Fruit fly (Drosophila melanogaster) whole organism, embryonic: ENCODE results near the gene tj.

Experiments used
- BEAF-32 ChIP-seq: fragments of 200-800 bp; sonication (Bioruptor generic); optimal IDR thresholded peaks from 3 replicates; lab custom pipeline; 2017; ENCODE audit warnings: missing biosample characterization, missing genetic modification characterization, mild to moderate bottlenecking, moderate library complexity, missing genetic modification reagents
- CG11456 ChIP-seq: fragments of 200-800 bp; sonication (Bioruptor generic); IDR thresholded peaks from 3 replicates; pipeline ENCODE4 v1.3.6; 2022; ENCODE audit warnings: missing biosample characterization, missing genetic modification characterization
- CG12219 ChIP-seq: fragments of 200-800 bp; sonication (Bioruptor generic); optimal IDR thresholded peaks from 3 replicates; lab custom pipeline; 2018; ENCODE audit warnings: missing biosample characterization, mild to moderate bottlenecking, missing genetic modification characterization
- CG12744 ChIP-seq: fragments of 200-800 bp; sonication (Bioruptor generic); optimal IDR thresholded peaks from 2 replicates; lab custom pipeline; 2016; ENCODE audit warnings: missing biosample characterization, missing genetic modification characterization
- CG12942 ChIP-seq: fragments of 200-800 bp; sonication (Bioruptor generic); optimal IDR thresholded peaks from 3 replicates; lab custom pipeline; 2016; ENCODE audit warnings: missing biosample characterization, missing genetic modification characterization
- CG13123 ChIP-seq: fragments of 200-800 bp; sonication (Bioruptor generic); optimal IDR thresholded peaks from 2 replicates; lab custom pipeline; 2016; ENCODE audit warnings: missing biosample characterization, missing genetic modification characterization
- CG13424 ChIP-seq: fragments of 200-800 bp; sonication (Bioruptor generic); optimal IDR thresholded peaks from 2 replicates; lab custom pipeline; 2019; ENCODE audit warnings: missing biosample characterization, mild to moderate bottlenecking, missing genetic modification characterization, moderate library complexity
- CG14667 ChIP-seq: fragments of 200-800 bp; sonication (Bioruptor generic); IDR thresholded peaks from 2 replicates; pipeline ENCODE4 v1.3.6; 2022; ENCODE audit warnings: missing biosample characterization, missing genetic modification characterization
- CG15479 ChIP-seq: fragments of 200-800 bp; sonication (Bioruptor generic); optimal IDR thresholded peaks from 3 replicates; lab custom pipeline; 2019; ENCODE audit warnings: missing biosample characterization, mild to moderate bottlenecking, missing genetic modification characterization, moderate library complexity
- CG16779 ChIP-seq: fragments of 200-800 bp; sonication (Bioruptor generic); IDR thresholded peaks from 2 replicates; pipeline ENCODE4 v1.3.6; 2022; ENCODE audit warnings: missing biosample characterization, missing genetic modification characterization
- CG16813 ChIP-seq: fragments of 200-800 bp; sonication (Bioruptor generic); IDR thresholded peaks from 3 replicates; pipeline ENCODE4 v1.3.6; 2022; ENCODE audit warnings: missing biosample characterization, missing genetic modification characterization; ENCODE audit not compliant: partially characterized antibody
- CG17361 ChIP-seq: fragments of 200-800 bp; sonication (Bioruptor generic); IDR thresholded peaks from 3 replicates; pipeline ENCODE4 v1.3.6; 2022; ENCODE audit warnings: missing biosample characterization, missing genetic modification characterization
- CG33557 ChIP-seq: fragments of 200-800 bp; sonication (Bioruptor generic); optimal IDR thresholded peaks from 2 replicates; lab custom pipeline; 2019; ENCODE audit warnings: missing biosample characterization, mild to moderate bottlenecking, missing genetic modification characterization, moderate library complexity
- CG3407 ChIP-seq: fragments of 200-800 bp; sonication (Bioruptor generic); optimal IDR thresholded peaks from 2 replicates; lab custom pipeline; 2018; ENCODE audit warnings: missing biosample characterization, mild to moderate bottlenecking, missing genetic modification characterization
- CG4282 ChIP-seq: fragments of 200-800 bp; sonication (Bioruptor generic); optimal IDR thresholded peaks from 2 replicates; lab custom pipeline; 2016; ENCODE audit warnings: missing biosample characterization, missing genetic modification characterization
- CG5953 ChIP-seq: fragments of 200-800 bp; sonication (Bioruptor generic); IDR thresholded peaks from 2 replicates; pipeline ENCODE4 v1.3.6; 2022; ENCODE audit warnings: missing biosample characterization, missing genetic modification characterization
- CG6683 ChIP-seq: fragments of 200-800 bp; sonication (Bioruptor generic); optimal IDR thresholded peaks from 2 replicates; lab custom pipeline; 2017; ENCODE audit warnings: missing biosample characterization, mild to moderate bottlenecking, missing genetic modification characterization, missing genetic modification reagents
- CG6689 ChIP-seq: fragments of 200-800 bp; sonication (Bioruptor generic); IDR thresholded peaks from 2 replicates; pipeline ENCODE4 v1.3.6; 2022; ENCODE audit warnings: missing biosample characterization, missing genetic modification characterization
- CG6854 ChIP-seq: fragments of 200-800 bp; sonication (Bioruptor generic); optimal IDR thresholded peaks from 3 replicates; lab custom pipeline; 2017; ENCODE audit warnings: missing biosample characterization, mild to moderate bottlenecking, missing genetic modification characterization
- Deaf1 ChIP-seq: fragments of 200-800 bp; optimal IDR thresholded peaks from 3 replicates; lab custom pipeline; 2019; ENCODE audit warnings: missing biosample characterization, mild to moderate bottlenecking, missing genetic modification characterization, moderate library complexity
- Dip2 ChIP-seq: fragments of 200-800 bp; sonication (Bioruptor generic); IDR thresholded peaks from 2 replicates; pipeline ENCODE4 v1.3.6; 2022; ENCODE audit warnings: missing biosample characterization, missing genetic modification characterization
- Ets65A ChIP-seq: fragments of 200-800 bp; sonication (Bioruptor generic); peaks from one replicate; lab custom pipeline; 2016; ENCODE audit warnings: missing biosample characterization, missing genetic modification characterization
- HmgZ ChIP-seq: fragments of 200-800 bp; sonication (Bioruptor generic); optimal IDR thresholded peaks from 2 replicates; lab custom pipeline; 2018; ENCODE audit warnings: missing biosample characterization, mild to moderate bottlenecking, missing genetic modification characterization
- MTF-1 ChIP-seq: fragments of 200-800 bp; sonication (Bioruptor generic); optimal IDR thresholded peaks from 2 replicates; lab custom pipeline; 2018; ENCODE audit warnings: missing biosample characterization, mild to moderate bottlenecking, missing genetic modification characterization, borderline replicate concordance
- Mad ChIP-seq: fragments of 200-800 bp; sonication (Bioruptor generic); optimal IDR thresholded peaks from 2 replicates; lab custom pipeline; 2016; ENCODE audit warnings: missing biosample characterization, missing genetic modification characterization
- Nf-YB ChIP-seq: fragments of 200-800 bp; sonication (Bioruptor generic); optimal IDR thresholded peaks from 3 replicates; lab custom pipeline; 2019; ENCODE audit warnings: missing biosample characterization, mild to moderate bottlenecking, missing genetic modification characterization, moderate library complexity
- Oaz ChIP-seq: fragments of 200-800 bp; sonication (Bioruptor generic); IDR thresholded peaks from 2 replicates; pipeline ENCODE4 v1.3.6; 2022; ENCODE audit warnings: missing biosample characterization, missing genetic modification characterization
- Oli ChIP-seq: fragments of 200-800 bp; sonication (Bioruptor generic); optimal IDR thresholded peaks from 2 replicates; lab custom pipeline; 2018; ENCODE audit warnings: missing biosample characterization, mild to moderate bottlenecking, missing genetic modification characterization, moderate library complexity
- Ptx1 ChIP-seq: fragments of 200-800 bp; sonication (Bioruptor generic); IDR thresholded peaks from 2 replicates; pipeline ENCODE4 v1.3.6; 2022; ENCODE audit warnings: missing biosample characterization, missing genetic modification characterization
- Rfx ChIP-seq: fragments of 200-800 bp; sonication (Bioruptor generic); IDR thresholded peaks from 2 replicates; pipeline ENCODE4 v1.3.6; 2022; ENCODE audit warnings: missing biosample characterization, missing genetic modification characterization
- Stat92E ChIP-seq, 3 experiments: fragments of >200 bp in 2 of 3; fragments of 200-800 bp in 1 of 3; sonication (Bioruptor generic) in 1 of 3; optimal IDR thresholded peaks; 2 replicates each; lab custom pipeline; 2017 to 2019; ENCODE audit warnings: missing biosample characterization in 3 of 3, missing genetic modification characterization in 3 of 3, mild to moderate bottlenecking in 1 of 3, moderate library complexity in 1 of 3
- Vsx1 ChIP-seq: fragments of 200-800 bp; sonication (Bioruptor generic); optimal IDR thresholded peaks from 2 replicates; lab custom pipeline; 2017; ENCODE audit warnings: missing biosample characterization, mild to moderate bottlenecking, missing genetic modification characterization, missing genetic modification reagents
- abd-A ChIP-seq: fragments of 200-800 bp; sonication (Bioruptor generic); optimal IDR thresholded peaks from 3 replicates; lab custom pipeline; 2019; ENCODE audit warnings: missing biosample characterization, mild to moderate bottlenecking, missing genetic modification characterization, moderate library complexity
- caup ChIP-seq: fragments of 200-800 bp; sonication (Bioruptor generic); optimal IDR thresholded peaks from 3 replicates; lab custom pipeline; 2017; ENCODE audit warnings: missing biosample characterization, mild to moderate bottlenecking, missing genetic modification characterization, moderate library complexity; ENCODE audit not compliant: severe bottlenecking
- chif ChIP-seq, 2 experiments: fragments of 200-800 bp; sonication (Bioruptor generic); optimal IDR thresholded peaks; 3 replicates each; lab custom pipeline; 2016; ENCODE audit warnings: missing biosample characterization in 2 of 2, missing genetic modification characterization in 2 of 2
- da ChIP-seq: fragments of 200-800 bp; sonication (Bioruptor generic); optimal IDR thresholded peaks from 2 replicates; lab custom pipeline; 2016; ENCODE audit warnings: missing biosample characterization, missing genetic modification characterization
- disco-r ChIP-seq: fragments of 200-800 bp; sonication (Bioruptor generic); optimal IDR thresholded peaks from 2 replicates; lab custom pipeline; 2016; ENCODE audit warnings: missing biosample characterization, missing genetic modification characterization
- fru ChIP-seq: fragments of >200 bp; optimal IDR thresholded peaks from 2 replicates; lab custom pipeline; 2017
- gce ChIP-seq: fragments of 200-800 bp; sonication (Bioruptor generic); IDR thresholded peaks from 3 replicates; pipeline ENCODE4 v1.3.6; 2022; ENCODE audit warnings: missing biosample characterization, missing genetic modification characterization
- gcm ChIP-seq: fragments of 200-800 bp; sonication (Bioruptor generic); optimal IDR thresholded peaks from 2 replicates; lab custom pipeline; 2019; ENCODE audit warnings: missing biosample characterization, mild to moderate bottlenecking, missing genetic modification characterization, moderate library complexity
- gcm2 ChIP-seq: fragments of 200-800 bp; sonication (Bioruptor generic); optimal IDR thresholded peaks from 2 replicates; lab custom pipeline; 2016; ENCODE audit warnings: missing biosample characterization, missing genetic modification characterization
- grn ChIP-seq: fragments of 200-800 bp; sonication (Bioruptor generic); optimal IDR thresholded peaks from 3 replicates; lab custom pipeline; 2017; ENCODE audit warnings: missing biosample characterization, missing genetic modification characterization
- insv ChIP-seq, 2 experiments: fragments of 200-800 bp; sonication (Bioruptor generic); optimal IDR thresholded peaks; 3 replicates each; lab custom pipeline; 2016 to 2018; ENCODE audit warnings: missing biosample characterization in 2 of 2, missing genetic modification characterization in 2 of 2
- ranshi ChIP-seq: fragments of 200-800 bp; sonication (Bioruptor generic); IDR thresholded peaks from 2 replicates; pipeline ENCODE4 v1.3.6; 2022; ENCODE audit warnings: missing biosample characterization, missing genetic modification characterization
- sc ChIP-seq, 3 experiments: fragments of >200 bp in 2 of 3; fragments of 200-800 bp in 1 of 3; sonication (Bioruptor generic) in 1 of 3; optimal IDR thresholded peaks; 2 replicates in 2 of 3; 3 replicates in 1 of 3; lab custom pipeline; 2017; ENCODE audit warnings: mild to moderate bottlenecking in 1 of 3, missing biosample characterization in 1 of 3, missing genetic modification characterization in 1 of 3, missing genetic modification reagents in 1 of 3
- sens-2 ChIP-seq: fragments of 200-800 bp; sonication (Bioruptor generic); IDR thresholded peaks from 2 replicates; pipeline ENCODE4 v1.3.6; 2022; ENCODE audit warnings: missing biosample characterization, missing genetic modification characterization
- sr ChIP-seq: fragments of 200-800 bp; sonication (Bioruptor generic); IDR thresholded peaks from 3 replicates; pipeline ENCODE4 v1.3.6; 2022; ENCODE audit warnings: missing biosample characterization, missing genetic modification characterization
- ssp ChIP-seq: fragments of 200-800 bp; sonication (Bioruptor generic); IDR thresholded peaks from 2 replicates; pipeline ENCODE4 v1.3.6; 2022; ENCODE audit warnings: missing biosample characterization, missing genetic modification characterization
- tgo ChIP-seq: fragments of 200-800 bp; sonication (Bioruptor generic); IDR thresholded peaks from 3 replicates; pipeline ENCODE4 v1.3.6; 2022; ENCODE audit warnings: missing biosample characterization, missing genetic modification characterization
- twi ChIP-seq: fragments of 200-800 bp; optimal IDR thresholded peaks from 2 replicates; lab custom pipeline; 2019; ENCODE audit warnings: missing biosample characterization, mild to moderate bottlenecking, missing genetic modification characterization, moderate library complexity
- unpg ChIP-seq: fragments of 200-800 bp; sonication (Bioruptor generic); optimal IDR thresholded peaks from 3 replicates; lab custom pipeline; 2018; ENCODE audit warnings: missing biosample characterization, mild to moderate bottlenecking, missing genetic modification characterization, moderate library complexity

Gene tj

DNA sequence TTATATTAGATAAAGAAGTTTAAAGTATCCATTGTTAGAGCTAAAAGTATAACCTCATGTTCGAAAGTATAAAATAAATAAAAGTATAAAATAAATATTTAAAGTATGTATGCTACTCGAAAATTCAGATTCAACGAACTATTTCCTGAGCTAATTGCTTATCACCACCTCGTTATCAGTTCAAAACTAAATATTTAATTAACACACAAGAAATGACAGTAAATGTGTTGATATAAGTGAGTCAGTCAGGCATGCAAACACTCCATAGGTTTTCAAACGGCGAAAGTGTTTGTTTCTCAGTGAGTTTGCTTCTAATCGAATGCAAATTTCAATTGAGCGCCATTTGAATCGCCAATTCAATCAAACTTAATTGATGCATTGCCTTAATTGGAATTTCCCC lies 29.8 kb upstream of the tj start (continued):
- TF ChIP-seq HmgZ (tag; lab: Kevin White, UChicago): peak; percentile 2
- TF ChIP-seq Oaz (GFP tag; lab: Robert Waterston, UW): no peak
- TF ChIP-seq gcm2: no peak
- TF ChIP-seq sc (optimal IDR thresholded peaks at IDR 0.05; lab: Kevin White, UChicago): no peak
- TF ChIP-seq sc (GFP tag; optimal IDR thresholded peaks at IDR 0.05; lab: Kevin White, UChicago): peak; percentile 44
- peak; percentile 8 for TF ChIP-seq CG12942
- no peak for TF ChIP-seq gce (GFP tag; lab: Robert Waterston, UW)
- no peak for TF ChIP-seq da (GFP tag; lab: Kevin White, UChicago)
- TF ChIP-seq chif (GFP tag; optimal IDR thresholded peaks at IDR 0.05; lab: Kevin White, UChicago): peak in 1 of 2 experiments; percentile 3
- no peak for TF ChIP-seq sr (GFP tag; lab: Robert Waterston, UW)
- TF ChIP-seq disco-r (GFP tag; lab: Kevin White, UChicago): no peak
- TF ChIP-seq CG12219 (GFP tag; lab: Kevin White, UChicago): peak; percentile 62
- no peak for TF ChIP-seq Ptx1 (GFP tag; lab: Robert Waterston, UW)
- TF ChIP-seq Nf-YB (GFP tag; lab: Kevin White, UChicago): peak; percentile 57
- no peak for TF ChIP-seq tgo (GFP tag; lab: Robert Waterston, UW)
- no peak for TF ChIP-seq insv (GFP tag; optimal IDR thresholded peaks at IDR 0.05; lab: Kevin White, UChicago)
- no peak for TF ChIP-seq CG5953
- TF ChIP-seq CG12744 (GFP tag; lab: Kevin White, UChicago): no peak
- TF ChIP-seq Vsx1: peak; percentile 87
- peak; percentile 59 for TF ChIP-seq CG13424 (tag; lab: Kevin White, UChicago)
- TF ChIP-seq Oli: no peak
- no peak for TF ChIP-seq abd-A
- TF ChIP-seq CG6854 (GFP tag; lab: Kevin White, UChicago): peak; percentile 55
- no peak for TF ChIP-seq Mad (GFP tag; lab: Kevin White, UChicago)
- no peak for TF ChIP-seq Ets65A (GFP tag; lab: Kevin White, UChicago)
- TF ChIP-seq CG14667: no peak
- TF ChIP-seq ranshi (GFP tag; lab: Robert Waterston, UW): no peak
- TF ChIP-seq CG4282: no peak
- peak; percentile 33; the same call in 1 of the 3 replicates for TF ChIP-seq CG17361
- TF ChIP-seq fru (lab: Kevin White, UChicago): no peak
- no peak for TF ChIP-seq Rfx (GFP tag; lab: Robert Waterston, UW)
- no peak for TF ChIP-seq Dip2 (GFP tag; lab: Robert Waterston, UW)
- TF ChIP-seq gcm (GFP tag; lab: Kevin White, UChicago): peak; percentile 84
- peak; percentile 61 for TF ChIP-seq unpg (GFP tag; lab: Kevin White, UChicago)
- TF ChIP-seq CG13123 (GFP tag; lab: Kevin White, UChicago): no peak
- no peak for TF ChIP-seq BEAF-32
- TF ChIP-seq CG16779 (GFP tag; lab: Robert Waterston, UW): no peak
- no peak for TF ChIP-seq twi
- TF ChIP-seq CG33557 (GFP tag; lab: Kevin White, UChicago): peak; percentile 91
- peak; percentile 51 for TF ChIP-seq CG6683 (GFP tag; lab: Kevin White, UChicago)
- peak; percentile 43 for TF ChIP-seq caup
- TF ChIP-seq ssp: no peak
- TF ChIP-seq sens-2 (GFP tag; lab: Robert Waterston, UW): no peak
- no peak for TF ChIP-seq Stat92E (GFP tag; optimal IDR thresholded peaks at IDR 0.05; lab: Kevin White, UChicago)
- TF ChIP-seq CG16813 (GFP tag; lab: Robert Waterston, UW): no peak
- TF ChIP-seq MTF-1 (GFP tag; lab: Kevin White, UChicago): peak; percentile 85
- TF ChIP-seq CG6689 (GFP tag; lab: Robert Waterston, UW): no peak
- peak; percentile 22 for TF ChIP-seq grn (GFP tag; lab: Kevin White, UChicago)
- no peak for TF ChIP-seq CG11456 (GFP tag; lab: Robert Waterston, UW)
- TF ChIP-seq Deaf1 (tag; lab: Kevin White, UChicago): no peak
- TF ChIP-seq CG15479 (GFP tag; lab: Kevin White, UChicago): peak; percentile 14
- peak; percentile 83 for TF ChIP-seq CG3407
